Fruit fly (Drosophila melanogaster): ENCODE measurements around the gene CG4452.

dm6 chr3L:9366850-9367430 lies at the start of gene CG4452, which contains the start of gene Klp67A:
- TF ChIP-seq CTCF (optimal IDR thresholded peaks at IDR 0.05) (no peak), CG8478 (optimal IDR thresholded peaks at IDR 0.05) (no peak)
